Worm (Caenorhabditis elegans) whole organism, young adult: ENCODE measurements around the gene oga-1.

Experiments used
- F23B12.7 ChIP-seq: sonication (generic microtip); optimal IDR thresholded peaks from 2 replicates; lab custom pipeline; 2017; ENCODE audit warnings: missing genetic modification characterization, mild to moderate bottlenecking, missing compliant biosample characterization, antibody characterized with exemption, moderate library complexity; ENCODE audit not compliant: insufficient read depth
- athp-1 ChIP-seq: sonication (generic microtip); optimal IDR thresholded peaks from 2 replicates; lab custom pipeline; 2017; ENCODE audit warnings: mild to moderate bottlenecking, missing genetic modification characterization, missing compliant biosample characterization
- attf-3 ChIP-seq: fragments of 200-800 bp; sonication (Bioruptor generic); conservative IDR thresholded peaks from 2 replicates; pipeline ENCODE4 v1.3.6; 2022; ENCODE audit warnings: missing genetic modification reagents, missing genetic modification characterization, missing compliant biosample characterization
- attf-6 ChIP-seq: fragments of 200-800 bp; sonication (Bioruptor generic); IDR thresholded peaks from 2 replicates; pipeline ENCODE4 v1.3.6; 2022; ENCODE audit warnings: missing genetic modification reagents, missing genetic modification characterization, missing compliant biosample characterization
- ceh-27 ChIP-seq: fragments of 200-800 bp; sonication (Bioruptor generic); optimal IDR thresholded peaks from 2 replicates; lab custom pipeline; 2018; ENCODE audit warnings: mild to moderate bottlenecking, missing genetic modification characterization, moderate library complexity, missing compliant biosample characterization
- ceh-79 ChIP-seq: sonication (generic microtip); optimal IDR thresholded peaks from 2 replicates; lab custom pipeline; 2017; ENCODE audit warnings: mild to moderate bottlenecking, missing genetic modification characterization, missing compliant biosample characterization
- ets-4 ChIP-seq: fragments of 200-800 bp; sonication (Bioruptor generic); optimal IDR thresholded peaks from 2 replicates; lab custom pipeline; 2018; ENCODE audit warnings: mild to moderate bottlenecking, missing genetic modification characterization, missing compliant biosample characterization
- nfya-2 ChIP-seq: fragments of 200-800 bp; sonication (Bioruptor generic); IDR thresholded peaks from 2 replicates; pipeline ENCODE4 v1.3.6; 2022; ENCODE audit warnings: missing genetic modification reagents, missing genetic modification characterization, missing compliant biosample characterization
- tbp1 ChIP-seq: fragments of 200-800 bp; sonication (Bioruptor generic); optimal IDR thresholded peaks from 2 replicates; lab custom pipeline; 2018; ENCODE audit warnings: mild to moderate bottlenecking, missing genetic modification characterization, missing compliant biosample characterization
- tlf-1 ChIP-seq: fragments of 200-800 bp; sonication (Bioruptor generic); optimal IDR thresholded peaks from 2 replicates; lab custom pipeline; 2018; ENCODE audit warnings: mild to moderate bottlenecking, missing genetic modification characterization, missing compliant biosample characterization
- unc-62 ChIP-seq: fragments of 150-350 bp; optimal IDR thresholded peaks from 2 replicates; lab custom pipeline; 2014; ENCODE audit warnings: missing biosample characterization, missing genetic modification reagents, missing genetic modification characterization

- TF ChIP-seq ets-4 (GFP tag; lab: Kevin White, UChicago) (no peak), nfya-2 (GFP tag; lab: Robert Waterston, UW) (no peak), tbp1 (GFP tag; lab: Kevin White, UChicago) (no peak), athp-1 (tag; lab: Kevin White, UChicago) (no peak), attf-3 (GFP tag; lab: Robert Waterston, UW) (no peak), ceh-27 (GFP tag; lab: Kevin White, UChicago) (no peak), attf-6 (GFP tag; lab: Robert Waterston, UW) (no peak), F23B12.7 (tag; lab: Kevin White, UChicago) (no peak), unc-62 (GFP tag; lab: Kevin White, UChicago) (no peak), ceh-79 (no peak), tlf-1 (no peak)
These were observed 2.8 kb upstream of the oga-1 start, which contains the start of gene flp-20 for ce11 chrX:9349844-9350556.
